Fruit fly (Drosophila melanogaster): ENCODE data around the gene CG13877.

Gene CG13877

dm6 chr3L:257618-258475 is 40.0 kb downstream of the CG13877 start, which contains the start of the genes DIP2 and wac:
Gene DIP2, minus strand, starts transcription at chr3L:257954.
Gene wac, plus strand, starts transcription at chr3L:258176.
- no peak for TF ChIP-seq noc (tag; optimal IDR thresholded peaks at IDR 0.05)

dm6 chr3L:262724-263177 is 44.9 kb downstream of the CG13877 start:
- no peak for TF ChIP-seq noc (tag; optimal IDR thresholded peaks at IDR 0.05)

dm6 chr3L:263500-264377 is 45.9 kb downstream of the CG13877 start:
- TF ChIP-seq noc (tag; optimal IDR thresholded peaks at IDR 0.05): no peak

dm6 chr3L:264378-265151 is 46.7 kb downstream of the CG13877 start, which contains the start of the genes Tudor-SN and mRpL17:
Gene Tudor-SN, minus strand, starts transcription at chr3L:264380.
Gene mRpL17, plus strand, starts transcription at chr3L:264779.
- TF ChIP-seq noc (tag; optimal IDR thresholded peaks at IDR 0.05): peak; percentile 38

dm6 chr3L:265808-266207 is 47.9 kb downstream of the CG13877 start, which contains the start of gene CG34263:
Gene CG34263, minus strand, starts transcription at chr3L:265908.
- TF ChIP-seq noc (tag; optimal IDR thresholded peaks at IDR 0.05): no peak

- TF ChIP-seq noc (tag; optimal IDR thresholded peaks at IDR 0.05): no peak
These were observed 49.2 kb downstream of the CG13877 start, which contains the start of gene miple1 for dm6 chr3L:267083-267482. Gene miple1, plus strand, starts transcription at chr3L:267299.

- TF ChIP-seq noc (tag; optimal IDR thresholded peaks at IDR 0.05): no peak
These were observed 49.8 kb downstream of the CG13877 start for dm6 chr3L:267618-268017.

Data from whole organism, larva.